Worm (Caenorhabditis elegans): ENCODE results near the gene nrde-2.

DNA sequence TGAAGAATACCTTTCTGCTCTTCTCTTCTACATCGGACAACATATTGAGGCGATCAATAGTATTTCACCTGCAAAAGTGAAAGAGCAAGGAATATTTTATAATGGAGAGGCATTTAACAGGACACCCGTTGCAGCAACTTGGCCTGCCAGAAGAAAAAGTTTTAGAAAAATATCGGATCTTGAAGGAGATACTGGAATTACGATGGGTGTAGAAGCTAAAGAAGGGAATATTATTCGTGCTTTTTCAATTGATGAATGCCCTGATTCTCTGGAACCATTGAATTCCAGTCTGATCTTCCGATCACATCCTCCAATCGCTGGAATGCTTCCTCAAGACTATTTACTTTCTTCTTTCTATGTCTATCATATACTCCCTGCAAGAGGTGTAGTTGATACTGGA is 13.8 kb upstream of the nrde-2 start:
- TF ChIP-seq unc-62 (GFP tag; optimal IDR thresholded peaks at IDR 0.05) (no peak), F49E8.2 (tag; optimal IDR thresholded peaks at IDR 0.05; ENCODE audit: insufficient read depth) (no peak), nhr-80 (tag; optimal IDR thresholded peaks at IDR 0.05) (no peak), ztf-3 (GFP tag; optimal IDR thresholded peaks at IDR 0.05) (no peak), snpc-4 (GFP tag; optimal IDR thresholded peaks at IDR 0.05) (no peak), snpc-4 (tag; optimal IDR thresholded peaks at IDR 0.05) (no peak), let-607 (tag; optimal IDR thresholded peaks at IDR 0.05) (no peak), lin-40 (tag; optimal IDR thresholded peaks at IDR 0.05) (no peak), let-526 (GFP tag; IDR thresholded peaks at IDR 0.05) (no peak), mxl-1 (tag; optimal IDR thresholded peaks at IDR 0.05) (no peak), ets-4 (GFP tag; optimal IDR thresholded peaks at IDR 0.05) (no peak), F37B4.10 (GFP tag; IDR thresholded peaks at IDR 0.05) (no peak), F22D6.2 (tag; optimal IDR thresholded peaks at IDR 0.05) (no peak), madf-10 (tag; optimal IDR thresholded peaks at IDR 0.05) (no peak)

Measured in whole organism, young adult.